Fruit fly (Drosophila melanogaster): ENCODE results near the gene CG7857.

The CG7857 gene

DNA sequence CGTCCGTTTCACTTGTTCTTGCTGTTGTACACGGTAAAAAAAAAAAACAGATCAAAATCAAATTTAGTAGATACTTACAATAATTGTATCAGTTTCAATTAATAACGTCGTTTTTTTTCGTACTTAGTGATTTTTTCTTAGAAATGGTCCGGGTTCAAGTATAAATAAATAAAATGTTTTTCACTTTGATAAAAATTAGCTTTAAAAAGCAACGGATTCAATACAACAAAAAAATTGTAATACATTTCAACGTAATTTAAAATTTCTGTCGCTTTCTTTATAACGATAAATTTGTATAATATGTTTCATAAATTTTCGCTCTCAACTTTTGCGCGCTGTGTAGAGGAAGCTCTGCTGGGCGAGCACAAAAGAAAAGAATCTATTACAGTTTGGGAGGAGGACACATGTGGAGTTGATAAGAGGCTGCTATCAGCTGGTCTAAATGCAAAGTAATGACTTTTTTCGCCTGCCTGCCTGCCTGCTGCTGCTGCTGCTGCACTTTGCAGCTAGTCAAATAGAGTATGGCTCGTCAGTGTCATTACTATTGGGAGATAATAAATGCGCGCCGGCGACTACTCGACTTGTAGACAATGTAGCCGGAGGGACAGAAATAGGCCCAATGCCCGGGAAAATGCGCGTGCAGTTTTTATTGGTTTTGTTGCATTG is 33.4 kb upstream of the CG7857 start (continued):
- no peak for TF ChIP-seq CG31224 (GFP tag; IDR thresholded peaks at IDR 0.05)
- no peak for TF ChIP-seq CG13287 (GFP tag; IDR thresholded peaks at IDR 0.05; ENCODE audit: partially characterized antibody)
- TF ChIP-seq Bgb (GFP tag; IDR thresholded peaks at IDR 0.05; ENCODE audit: partially characterized antibody) = no peak
- peak; percentile 52 for TF ChIP-seq CG16815 (GFP tag; optimal IDR thresholded peaks at IDR 0.05)
- no peak for TF ChIP-seq wdn (GFP tag; IDR thresholded peaks at IDR 0.05)
- peak; percentile 41 for TF ChIP-seq CG8359 (GFP tag; optimal IDR thresholded peaks at IDR 0.05; ENCODE audit: borderline replicate concordance)
- no peak for TF ChIP-seq TFAM (GFP tag; optimal IDR thresholded peaks at IDR 0.05)
- peak; percentile 35; the same call in 1 of the 2 replicates for TF ChIP-seq CG10366 (GFP tag; IDR thresholded peaks at IDR 0.05)
- peak; percentile 19 for TF ChIP-seq CG6654 (GFP tag; optimal IDR thresholded peaks at IDR 0.05)
- TF ChIP-seq CG7271 (tag; optimal IDR thresholded peaks at IDR 0.05) = no peak
- peak; percentile 4 for TF ChIP-seq sd (tag; optimal IDR thresholded peaks at IDR 0.05)
- TF ChIP-seq Scr (GFP tag; IDR thresholded peaks at IDR 0.05; ENCODE audit: partially characterized antibody) = no peak
- peak; percentile 44 for TF ChIP-seq zf30C (GFP tag; optimal IDR thresholded peaks at IDR 0.05)
- TF ChIP-seq Aef1 (GFP tag; IDR thresholded peaks at IDR 0.05) = 0 out of 3 replicates have a peak, but pooled peaks have one; percentile 10
- TF ChIP-seq Dbx (GFP tag; IDR thresholded peaks at IDR 0.05) = peak; percentile 28; the same call in 2 of the 3 replicates
- no peak for TF ChIP-seq slou (GFP tag; optimal IDR thresholded peaks at IDR 0.05)
- TF ChIP-seq Atf3 (GFP tag; optimal IDR thresholded peaks at IDR 0.05) = no peak
- peak; percentile 50 for TF ChIP-seq CG1233 (GFP tag; optimal IDR thresholded peaks at IDR 0.05)
- TF ChIP-seq CG7987 (GFP tag; optimal IDR thresholded peaks at IDR 0.05) = no peak
- peak; percentile 45 for TF ChIP-seq CG5245 (GFP tag; optimal IDR thresholded peaks at IDR 0.05)
- 0 out of 2 replicates have a peak, but pooled peaks have one; percentile 10 for TF ChIP-seq Rx (GFP tag; IDR thresholded peaks at IDR 0.05)
- TF ChIP-seq CG17385 (GFP tag; optimal IDR thresholded peaks at IDR 0.05) = peak; percentile 63
- no peak for TF ChIP-seq fru (optimal IDR thresholded peaks at IDR 0.05)
- no peak for TF ChIP-seq en (GFP tag; optimal IDR thresholded peaks at IDR 0.05)
- TF ChIP-seq CG34376 (GFP tag; optimal IDR thresholded peaks at IDR 0.05) = no peak
- TF ChIP-seq E2f2 (GFP tag; IDR thresholded peaks at IDR 0.05) = no peak
- no peak for TF ChIP-seq CG34422 (GFP tag; IDR thresholded peaks at IDR 0.05)
- TF ChIP-seq CG12155 (GFP tag; optimal IDR thresholded peaks at IDR 0.05) = peak; percentile 54
- peak; percentile 24 for TF ChIP-seq Bdp1 (GFP tag; optimal IDR thresholded peaks at IDR 0.05)
- peak; percentile 50 for TF ChIP-seq Chrac-16 (GFP tag; optimal IDR thresholded peaks at IDR 0.05)
- TF ChIP-seq CG43689 (GFP tag; IDR thresholded peaks at IDR 0.05) = no peak
- no peak for TF ChIP-seq gt (GFP tag; IDR thresholded peaks at IDR 0.05)
- TF ChIP-seq CG15601 (tag; optimal IDR thresholded peaks at IDR 0.05) = peak; percentile 63
- no peak for TF ChIP-seq CG4617 (GFP tag; optimal IDR thresholded peaks at IDR 0.05; ENCODE audit: borderline replicate concordance)
- no peak for TF ChIP-seq jigr1 (GFP tag; IDR thresholded peaks at IDR 0.05)
- TF ChIP-seq Med (GFP tag) = peak; percentile 42
- peak; percentile 22 for TF ChIP-seq tx (GFP tag; optimal IDR thresholded peaks at IDR 0.05)
- no peak for TF ChIP-seq Lhr (GFP tag; optimal IDR thresholded peaks at IDR 0.05)
- TF ChIP-seq CG18599 (GFP tag; optimal IDR thresholded peaks at IDR 0.05) = peak; percentile 58
- TF ChIP-seq CG10209 (GFP tag; optimal IDR thresholded peaks at IDR 0.05) = peak; percentile 76
- no peak for TF ChIP-seq Dp (GFP tag; optimal IDR thresholded peaks at IDR 0.05)
- no peak for TF ChIP-seq CG8290 (GFP tag; optimal IDR thresholded peaks at IDR 0.05)
- TF ChIP-seq CG8290 (tag; optimal IDR thresholded peaks at IDR 0.05) = no peak
- TF ChIP-seq shn (GFP tag; optimal IDR thresholded peaks at IDR 0.05) = peak; percentile 49
- no peak for TF ChIP-seq Dll (GFP tag; IDR thresholded peaks at IDR 0.05; ENCODE audit: partially characterized antibody)
- TF ChIP-seq CG6765 (GFP tag; optimal IDR thresholded peaks at IDR 0.05) = no peak
- TF ChIP-seq sob (GFP tag; IDR thresholded peaks at IDR 0.05) = peak; percentile 52; the same call in 1 of the 2 replicates
- TF ChIP-seq bowl (GFP tag; IDR thresholded peaks at IDR 0.05) = no peak
- no peak for TF ChIP-seq YL-1 (GFP tag; optimal IDR thresholded peaks at IDR 0.05)
- peak; percentile 42; the same call in 1 of the 2 replicates for TF ChIP-seq ara (GFP tag; IDR thresholded peaks at IDR 0.05)
